Worm (Caenorhabditis elegans) whole organism, midembryonic: Measurements from ENCODE around the gene C05C10.2.

ENCODE experiments used
- flt-1 ChIP-seq: fragments of 200-800 bp; sonication (Bioruptor generic); IDR thresholded peaks from 2 replicates; pipeline ENCODE4 v1.3.6; 2022; ENCODE audit warnings: missing genetic modification characterization, missing compliant biosample characterization
- klf-2 ChIP-seq: fragments of 200-800 bp; sonication (Bioruptor generic); conservative IDR thresholded peaks from 2 replicates; pipeline ENCODE4 v1.3.6; 2022; ENCODE audit warnings: missing genetic modification reagents, missing genetic modification characterization, missing compliant biosample characterization
- med-1 ChIP-seq: sonication (generic microtip); optimal IDR thresholded peaks from 2 replicates; lab custom pipeline; 2017; ENCODE audit warnings: missing genetic modification characterization, mild to moderate bottlenecking, missing compliant biosample characterization, antibody characterized with exemption, missing genetic modification reagents; ENCODE audit not compliant: insufficient read depth
- ztf-23 ChIP-seq: fragments of 200-800 bp; sonication (Bioruptor generic); IDR thresholded peaks from 2 replicates; pipeline ENCODE4 v1.3.6; 2022; ENCODE audit warnings: missing genetic modification reagents, missing genetic modification characterization, missing compliant biosample characterization
- ztf-29 ChIP-seq: fragments of 200-800 bp; sonication (Bioruptor generic); IDR thresholded peaks from 2 replicates; pipeline ENCODE4 v1.3.6; 2022; ENCODE audit warnings: missing genetic modification reagents, missing genetic modification characterization, missing compliant biosample characterization

DNA sequence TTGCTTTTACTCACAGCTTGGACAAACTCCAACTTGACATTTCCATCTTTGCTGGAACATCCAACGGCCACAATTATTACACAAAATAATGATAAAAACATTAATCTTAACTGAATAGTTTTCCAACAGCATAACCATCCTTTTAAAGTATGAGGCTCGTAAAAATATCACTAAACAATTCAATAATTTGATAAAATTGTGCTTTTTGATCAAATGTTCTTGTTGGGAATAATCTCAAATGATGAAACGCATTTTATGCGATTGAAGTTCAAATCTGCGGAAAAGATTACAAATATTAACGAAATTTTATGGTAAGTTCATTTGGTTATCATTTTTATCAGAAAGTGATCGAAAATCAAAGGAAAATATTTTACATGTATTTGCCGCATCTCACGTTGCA lies 1.6 kb upstream of the C05C10.2 start, which contains the start of gene pho-10:
- TF ChIP-seq flt-1 (GFP tag; lab: Robert Waterston, UW) (no peak), ztf-23 (GFP tag; lab: Robert Waterston, UW) (no peak), med-1 (GFP tag; lab: Kevin White, UChicago) (no peak), ztf-29 (GFP tag; lab: Robert Waterston, UW) (no peak), klf-2 (GFP tag; lab: Robert Waterston, UW) (no peak)
